Worm (Caenorhabditis elegans) whole organism, young adult: ENCODE measurements around the gene C54G10.1.

Experiments
- ceh-91 ChIP-seq: fragments of 200-800 bp; sonication (Bioruptor generic); IDR thresholded peaks from 2 replicates; pipeline ENCODE4 v1.3.6; 2022; ENCODE audit warnings: missing genetic modification reagents, missing genetic modification characterization, missing compliant biosample characterization
- nfya-1 ChIP-seq: sonication (generic microtip); optimal IDR thresholded peaks from 2 replicates; lab custom pipeline; 2017; ENCODE audit warnings: antibody characterized with exemption, missing compliant biosample characterization, missing genetic modification characterization, borderline replicate concordance; ENCODE audit not compliant: insufficient read depth

- no peak for TF ChIP-seq ceh-91 (GFP tag; lab: Robert Waterston, UW)
- TF ChIP-seq nfya-1 (tag; lab: Kevin White, UChicago), result no peak
Measured at ce11 chrV:14687106-14687964, 46.4 kb downstream of the C54G10.1 start.
